Fruit fly (Drosophila melanogaster): ENCODE measurements around the gene Sgsh.

Gene Sgsh

DNA sequence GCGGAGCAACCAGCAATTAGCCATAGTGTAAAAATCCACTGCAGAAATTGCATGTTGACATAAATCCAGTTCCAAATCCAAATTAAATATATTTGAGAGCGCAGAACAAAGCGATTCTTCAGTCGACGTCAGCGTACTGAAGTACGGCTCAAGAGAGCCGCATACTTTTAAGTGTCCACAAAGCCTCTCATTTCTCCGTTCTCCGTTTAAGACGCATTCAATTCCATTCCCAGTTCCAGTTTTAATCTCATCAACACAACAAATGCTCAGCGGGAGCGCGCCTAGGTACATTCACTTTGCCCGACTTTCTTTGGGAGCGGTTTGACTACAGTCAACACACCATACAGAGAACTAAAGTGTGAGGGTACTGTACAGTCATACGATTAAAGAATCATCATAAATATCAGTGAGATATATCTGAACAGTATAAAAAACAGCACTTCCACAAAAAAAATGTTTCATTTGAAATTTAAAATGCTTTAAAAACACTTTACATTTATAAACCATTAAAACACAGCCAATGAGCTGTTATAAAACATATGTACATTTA lies at the start of gene Sgsh:
Gene Sgsh (minus strand): TSS at position 141 of the 550 bp plus-strand sequence.
- TF ChIP-seq psq (optimal IDR thresholded peaks at IDR 0.05) = no peak
- TF ChIP-seq insv (optimal IDR thresholded peaks at IDR 0.05) = no peak
- no peak for TF ChIP-seq ttk (optimal IDR thresholded peaks at IDR 0.05)
- no peak for TF ChIP-seq Sin3A (optimal IDR thresholded peaks at IDR 0.05)
- no peak for TF ChIP-seq Myc (optimal IDR thresholded peaks at IDR 0.05)

- TF ChIP-seq Myc (optimal IDR thresholded peaks at IDR 0.05) (no peak), Sin3A (optimal IDR thresholded peaks at IDR 0.05) (no peak), psq (optimal IDR thresholded peaks at IDR 0.05) (no peak), insv (optimal IDR thresholded peaks at IDR 0.05) (no peak), h (optimal IDR thresholded peaks at IDR 0.05) (no peak), ttk (optimal IDR thresholded peaks at IDR 0.05) (no peak)
Observed at dm6 chr3R:18949896-18950295, 37.2 kb upstream of the Sgsh start, which contains the start of gene CG43732. Gene CG43732 (plus strand): TSS chr3R:18950196.

DNA sequence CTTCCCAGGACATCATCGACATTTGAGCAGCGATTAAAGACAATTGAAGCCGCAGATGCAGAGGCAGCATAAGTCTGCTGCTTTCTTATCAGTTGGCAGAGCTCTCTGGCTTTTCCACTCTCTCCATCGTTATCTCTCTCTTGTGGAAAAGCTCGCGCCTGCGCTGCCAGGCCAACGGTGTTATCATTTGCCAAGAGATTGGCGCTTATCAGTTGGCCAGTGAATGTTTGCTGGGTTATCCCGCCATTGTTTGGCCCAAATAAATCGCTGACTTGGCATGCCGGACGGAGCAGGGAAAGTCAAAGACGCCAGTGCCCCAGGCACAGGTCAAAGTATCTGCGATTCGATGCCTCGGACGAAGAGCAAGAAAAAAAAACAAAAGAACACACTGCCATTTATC lies 36.4 kb upstream of the Sgsh start:
- TF ChIP-seq insv (optimal IDR thresholded peaks at IDR 0.05) (no peak), Myc (optimal IDR thresholded peaks at IDR 0.05) (no peak), ttk (optimal IDR thresholded peaks at IDR 0.05) (no peak), h (optimal IDR thresholded peaks at IDR 0.05) (no peak), psq (optimal IDR thresholded peaks at IDR 0.05) (no peak), Sin3A (optimal IDR thresholded peaks at IDR 0.05) (no peak)

dm6 chr3R:18947307-18947706 lies 34.6 kb upstream of the Sgsh start:
- TF ChIP-seq ttk (optimal IDR thresholded peaks at IDR 0.05) (no peak), h (optimal IDR thresholded peaks at IDR 0.05) (no peak), insv (optimal IDR thresholded peaks at IDR 0.05) (no peak), Sin3A (optimal IDR thresholded peaks at IDR 0.05) (no peak), Myc (optimal IDR thresholded peaks at IDR 0.05) (no peak), psq (optimal IDR thresholded peaks at IDR 0.05) (no peak)

dm6 chr3R:18931725-18932124 lies 19.0 kb upstream of the Sgsh start:
- TF ChIP-seq h (optimal IDR thresholded peaks at IDR 0.05) = no peak
- TF ChIP-seq insv (optimal IDR thresholded peaks at IDR 0.05) = no peak
- TF ChIP-seq psq (optimal IDR thresholded peaks at IDR 0.05) = no peak
- TF ChIP-seq ttk (optimal IDR thresholded peaks at IDR 0.05) = no peak
- no peak for TF ChIP-seq Myc (optimal IDR thresholded peaks at IDR 0.05)
- TF ChIP-seq Sin3A (optimal IDR thresholded peaks at IDR 0.05) = no peak

- TF ChIP-seq psq (optimal IDR thresholded peaks at IDR 0.05) = no peak
Observed at dm6 chr3R:18928918-18929705, 16.4 kb upstream of the Sgsh start, which contains the start of gene CG42613. Gene CG42613 (plus strand): TSS chr3R:18929196.

dm6 chr3R:18928346-18928917 lies 15.7 kb upstream of the Sgsh start, which contains the start of gene Mpc1:
Gene Mpc1 (minus strand): TSS chr3R:18928659.
- TF ChIP-seq Sin3A (optimal IDR thresholded peaks at IDR 0.05) = no peak
- TF ChIP-seq ttk (optimal IDR thresholded peaks at IDR 0.05) = no peak
- no peak for TF ChIP-seq insv (optimal IDR thresholded peaks at IDR 0.05)
- no peak for TF ChIP-seq Myc (optimal IDR thresholded peaks at IDR 0.05)

DNA sequence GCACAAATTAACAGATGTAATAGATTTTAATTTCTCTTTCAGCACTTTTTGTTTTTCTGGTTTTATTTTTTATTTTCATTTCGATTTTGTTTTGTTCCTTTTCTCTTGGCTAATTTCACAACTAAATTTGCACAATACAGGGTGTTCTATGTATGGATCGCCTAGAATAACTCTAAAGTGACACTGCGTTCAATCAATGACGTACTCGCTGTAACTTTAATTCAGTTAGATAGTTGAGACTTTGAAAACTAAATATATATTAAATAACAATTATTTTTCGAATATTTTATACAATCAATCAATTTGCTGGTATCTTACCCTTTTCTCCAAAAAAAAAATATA lies 11.9 kb upstream of the Sgsh start:
- no peak for TF ChIP-seq Myc (optimal IDR thresholded peaks at IDR 0.05)
- no peak for TF ChIP-seq insv (optimal IDR thresholded peaks at IDR 0.05)
- no peak for TF ChIP-seq Sin3A (optimal IDR thresholded peaks at IDR 0.05)
- no peak for TF ChIP-seq h (optimal IDR thresholded peaks at IDR 0.05)
- no peak for TF ChIP-seq ttk (optimal IDR thresholded peaks at IDR 0.05)
- no peak for TF ChIP-seq psq (optimal IDR thresholded peaks at IDR 0.05)

dm6 chr3R:18923802-18924635 lies 11.3 kb upstream of the Sgsh start:
- TF ChIP-seq insv (optimal IDR thresholded peaks at IDR 0.05) (no peak), Sin3A (optimal IDR thresholded peaks at IDR 0.05) (no peak), Myc (optimal IDR thresholded peaks at IDR 0.05) (no peak), psq (optimal IDR thresholded peaks at IDR 0.05) (no peak), ttk (optimal IDR thresholded peaks at IDR 0.05) (no peak)

DNA sequence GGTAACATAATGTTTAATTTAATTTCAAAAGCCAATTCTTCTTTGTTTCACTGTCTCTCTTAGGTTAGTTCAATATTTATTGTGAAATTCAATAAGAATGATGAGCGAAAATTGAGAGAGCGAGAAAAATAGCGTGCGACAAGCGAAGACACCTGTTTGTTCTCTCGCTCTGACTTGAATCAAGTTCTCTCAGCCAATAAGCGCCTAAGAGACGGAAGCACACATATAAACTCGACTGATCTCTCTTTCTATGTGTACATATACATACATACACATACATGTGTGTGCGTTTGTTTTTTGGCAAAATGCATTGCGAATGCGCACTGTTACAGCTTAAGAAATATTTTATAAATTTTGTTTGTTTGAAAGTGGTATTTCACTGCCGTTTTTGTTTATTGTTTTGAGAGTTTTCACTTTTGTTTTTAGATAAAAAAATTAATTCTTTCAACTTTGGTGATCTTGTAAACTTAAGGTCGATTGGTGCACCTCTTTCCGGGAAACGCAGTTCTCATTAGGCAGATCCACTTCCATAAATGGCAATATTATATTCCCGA lies 10.6 kb upstream of the Sgsh start:
- TF ChIP-seq ttk (optimal IDR thresholded peaks at IDR 0.05) = no peak

DNA sequence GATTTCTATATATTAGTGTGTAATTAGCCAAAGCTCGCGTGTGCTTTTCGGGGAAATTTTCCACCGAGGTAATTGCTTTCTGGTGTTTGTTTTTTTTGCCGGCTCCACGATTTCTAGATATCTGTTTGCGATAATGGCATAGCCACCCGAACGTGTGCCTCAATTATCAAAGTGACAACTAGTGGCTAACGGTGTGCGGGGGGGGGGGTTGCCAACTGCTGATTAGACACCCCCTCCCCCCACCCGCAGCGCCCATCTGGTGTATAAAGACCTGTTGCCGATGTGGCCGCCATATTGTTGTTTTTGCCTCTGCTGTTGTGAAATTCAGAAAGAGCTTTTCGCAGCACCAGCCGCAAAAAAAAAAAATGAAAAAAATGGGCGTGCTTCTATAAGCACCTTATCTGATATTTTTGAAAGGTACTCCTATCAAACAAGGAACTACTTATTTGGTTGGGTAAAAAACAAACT lies 6.2 kb upstream of the Sgsh start:
- TF ChIP-seq insv (optimal IDR thresholded peaks at IDR 0.05) (no peak), h (optimal IDR thresholded peaks at IDR 0.05) (no peak), Sin3A (optimal IDR thresholded peaks at IDR 0.05) (no peak)
